Worm (Caenorhabditis elegans) whole organism, L4/young adult: Measurements from ENCODE around the gene inpp-5K.

Experiments used
- W03F9.2 ChIP-seq: fragments of 150-350 bp; optimal IDR thresholded peaks from 2 replicates; lab custom pipeline; 2014; ENCODE audit warnings: missing biosample characterization, missing genetic modification characterization
- dao-5 ChIP-seq: sonication (generic microtip); optimal IDR thresholded peaks from 2 replicates; lab custom pipeline; 2016; ENCODE audit warnings: missing genotype, missing genetic modification characterization, moderate library complexity, missing compliant biosample characterization
- him-1 ChIP-seq: sonication (generic microtip); optimal IDR thresholded peaks from 2 replicates; lab custom pipeline; 2016; ENCODE audit warnings: missing genotype, missing genetic modification reagents, missing genetic modification characterization, missing compliant biosample characterization

- TF ChIP-seq him-1 (tag; lab: Kevin White, UChicago) = no peak
- TF ChIP-seq dao-5 (tag; lab: Kevin White, UChicago) = no peak
- no peak for TF ChIP-seq W03F9.2
Measured at ce11 chrIII:8132496-8132895, 28.6 kb downstream of the inpp-5K start.
